Worm (Caenorhabditis elegans) whole organism, mixed stage, embryonic: Measurements from ENCODE around the gene pgp-1.
A peak's percentile ranks its signal among the peaks of the same experiment; 100 is the strongest.

Experiments used
- M03D4.4 ChIP-seq: sonication (generic microtip); optimal IDR thresholded peaks from 2 replicates; lab custom pipeline; 2017; ENCODE audit warnings: mild to moderate bottlenecking, missing genetic modification characterization, missing compliant biosample characterization
- bed-3 ChIP-seq: fragments of 200-800 bp; sonication (Bioruptor generic); optimal IDR thresholded peaks from 3 replicates; lab custom pipeline; 2018; ENCODE audit warnings: mild to moderate bottlenecking, missing genetic modification characterization, moderate library complexity, missing compliant biosample characterization
- blmp-1 ChIP-seq: fragments of 150-350 bp; optimal IDR thresholded peaks from 2 replicates; lab custom pipeline; 2014; ENCODE audit warnings: missing biosample characterization, missing genetic modification characterization
- ceh-39 ChIP-seq: fragments of 150-350 bp; optimal IDR thresholded peaks from 2 replicates; lab custom pipeline; 2014; ENCODE audit warnings: missing biosample characterization, missing genetic modification characterization
- ceh-43 ChIP-seq: fragments of 200-800 bp; sonication (Bioruptor generic); optimal IDR thresholded peaks from 2 replicates; lab custom pipeline; 2018; ENCODE audit warnings: mild to moderate bottlenecking, missing genetic modification characterization, moderate library complexity, missing compliant biosample characterization
- ceh-83 ChIP-seq: fragments of 200-800 bp; sonication (Bioruptor generic); optimal IDR thresholded peaks from 2 replicates; lab custom pipeline; 2018; ENCODE audit warnings: mild to moderate bottlenecking, missing genetic modification characterization, missing compliant biosample characterization
- ces-1 ChIP-seq: fragments of 150-350 bp; optimal IDR thresholded peaks from 2 replicates; lab custom pipeline; 2014; ENCODE audit warnings: missing biosample characterization, missing genetic modification reagents, missing genetic modification characterization
- cnd-1 ChIP-seq: fragments of 200-800 bp; sonication (Bioruptor generic); optimal IDR thresholded peaks from 2 replicates; lab custom pipeline; 2018; ENCODE audit warnings: mild to moderate bottlenecking, missing genetic modification characterization, missing compliant biosample characterization
- drap-1 ChIP-seq: fragments of 200-800 bp; sonication (Bioruptor generic); optimal IDR thresholded peaks from 3 replicates; lab custom pipeline; 2018; ENCODE audit warnings: mild to moderate bottlenecking, missing genetic modification characterization, missing compliant biosample characterization
- elt-1 ChIP-seq: sonication (generic microtip); optimal IDR thresholded peaks from 2 replicates; lab custom pipeline; 2017; ENCODE audit warnings: missing genetic modification characterization, mild to moderate bottlenecking, missing compliant biosample characterization, antibody characterized with exemption, moderate library complexity, borderline replicate concordance; ENCODE audit not compliant: insufficient read depth
- elt-3 ChIP-seq: fragments of 150-350 bp; optimal IDR thresholded peaks from 2 replicates; lab custom pipeline; 2014; ENCODE audit warnings: missing biosample characterization, missing genetic modification characterization
- flh-1 ChIP-seq: fragments of 200-800 bp; sonication (Bioruptor generic); optimal IDR thresholded peaks from 2 replicates; lab custom pipeline; 2018; ENCODE audit warnings: mild to moderate bottlenecking, missing genetic modification characterization, moderate library complexity, missing compliant biosample characterization
- ham-2 ChIP-seq: fragments of 200-800 bp; sonication (Bioruptor generic); optimal IDR thresholded peaks from 2 replicates; lab custom pipeline; 2018; ENCODE audit warnings: mild to moderate bottlenecking, missing genetic modification characterization, missing compliant biosample characterization
- hlh-1 ChIP-seq: fragments of 150-350 bp; optimal IDR thresholded peaks from 2 replicates; lab custom pipeline; 2014; ENCODE audit warnings: missing biosample characterization, missing genetic modification reagents, missing genetic modification characterization
- lin-13 ChIP-seq: fragments of 150-350 bp; optimal IDR thresholded peaks from 2 replicates; lab custom pipeline; 2014; ENCODE audit warnings: missing biosample characterization, missing genetic modification characterization
- lin-32 ChIP-seq: fragments of 200-800 bp; sonication (Bioruptor generic); optimal IDR thresholded peaks from 2 replicates; lab custom pipeline; 2018; ENCODE audit warnings: mild to moderate bottlenecking, missing genetic modification characterization, missing compliant biosample characterization
- lsy-2 ChIP-seq: fragments of 150-350 bp; optimal IDR thresholded peaks from 2 replicates; lab custom pipeline; 2014; ENCODE audit warnings: missing biosample characterization, missing genetic modification characterization
- mab-5 ChIP-seq: fragments of 150-350 bp; optimal IDR thresholded peaks from 2 replicates; lab custom pipeline; 2014; ENCODE audit warnings: missing biosample characterization, missing genetic modification characterization
- mep-1 ChIP-seq: fragments of 150-350 bp; optimal IDR thresholded peaks from 2 replicates; lab custom pipeline; 2017; ENCODE audit warnings: missing biosample characterization, missing genetic modification reagents, missing genetic modification characterization, inconsistent platforms
- mls-2 ChIP-seq: sonication (generic microtip); optimal IDR thresholded peaks from 2 replicates; lab custom pipeline; 2016; ENCODE audit warnings: mild to moderate bottlenecking, missing genetic modification characterization, moderate library complexity, missing compliant biosample characterization
- nhr-12 ChIP-seq: fragments of 150-350 bp; optimal IDR thresholded peaks from 2 replicates; lab custom pipeline; 2014; ENCODE audit warnings: missing biosample characterization, missing genetic modification characterization
- nhr-2 ChIP-seq: fragments of 150-350 bp; optimal IDR thresholded peaks from 2 replicates; lab custom pipeline; 2014; ENCODE audit warnings: missing biosample characterization, missing genetic modification characterization
- nhr-237 ChIP-seq: fragments of 150-350 bp; optimal IDR thresholded peaks from 2 replicates; lab custom pipeline; 2014; ENCODE audit warnings: missing biosample characterization, missing genetic modification characterization
- nhr-28 ChIP-seq: fragments of 150-350 bp; optimal IDR thresholded peaks from 2 replicates; lab custom pipeline; 2014; ENCODE audit warnings: missing biosample characterization, missing genetic modification characterization
- nhr-76 ChIP-seq: sonication (generic microtip); optimal IDR thresholded peaks from 2 replicates; lab custom pipeline; 2017; ENCODE audit warnings: missing biosample characterization, missing genetic modification characterization
- pha-4 ChIP-seq: fragments of 150-350 bp; optimal IDR thresholded peaks from 2 replicates; lab custom pipeline; 2018; ENCODE audit warnings: missing biosample characterization, missing genetic modification reagents, missing genetic modification characterization
- sem-2 ChIP-seq: fragments of 200-800 bp; sonication (Bioruptor generic); optimal IDR thresholded peaks from 2 replicates; lab custom pipeline; 2018; ENCODE audit warnings: mild to moderate bottlenecking, missing genetic modification characterization, missing compliant biosample characterization
- snpc-4 ChIP-seq: fragments of 150-350 bp; optimal IDR thresholded peaks from 2 replicates; lab custom pipeline; 2014; ENCODE audit warnings: missing biosample characterization, missing genetic modification characterization
- sptf-1 ChIP-seq: sonication (generic microtip); optimal IDR thresholded peaks from 2 replicates; lab custom pipeline; 2017; ENCODE audit warnings: mild to moderate bottlenecking, missing genetic modification characterization, moderate library complexity, missing compliant biosample characterization
- tbx-8 ChIP-seq: fragments of 200-800 bp; sonication (Bioruptor generic); optimal IDR thresholded peaks from 2 replicates; lab custom pipeline; 2018; ENCODE audit warnings: mild to moderate bottlenecking, missing genetic modification characterization, moderate library complexity, missing compliant biosample characterization
- unc-120 ChIP-seq: sonication (generic microtip); optimal IDR thresholded peaks from 2 replicates; lab custom pipeline; 2017; ENCODE audit warnings: missing genetic modification characterization, missing compliant biosample characterization; ENCODE audit not compliant: poor library complexity, severe bottlenecking
- unc-39 ChIP-seq: fragments of 150-350 bp; optimal IDR thresholded peaks from 2 replicates; lab custom pipeline; 2014; ENCODE audit warnings: missing biosample characterization, missing genetic modification characterization
- unc-62 ChIP-seq: fragments of 150-350 bp; optimal IDR thresholded peaks from 2 replicates; lab custom pipeline; 2014; ENCODE audit warnings: missing biosample characterization, missing genetic modification reagents, missing genetic modification characterization
- zip-8 ChIP-seq: fragments of 150-350 bp; optimal IDR thresholded peaks from 2 replicates; lab custom pipeline; 2014; ENCODE audit warnings: missing biosample characterization, missing genetic modification characterization
- ztf-11 ChIP-seq: fragments of 150-350 bp; optimal IDR thresholded peaks from 2 replicates; lab custom pipeline; 2014; ENCODE audit warnings: missing biosample characterization, missing genetic modification characterization

The pgp-1 gene

DNA sequence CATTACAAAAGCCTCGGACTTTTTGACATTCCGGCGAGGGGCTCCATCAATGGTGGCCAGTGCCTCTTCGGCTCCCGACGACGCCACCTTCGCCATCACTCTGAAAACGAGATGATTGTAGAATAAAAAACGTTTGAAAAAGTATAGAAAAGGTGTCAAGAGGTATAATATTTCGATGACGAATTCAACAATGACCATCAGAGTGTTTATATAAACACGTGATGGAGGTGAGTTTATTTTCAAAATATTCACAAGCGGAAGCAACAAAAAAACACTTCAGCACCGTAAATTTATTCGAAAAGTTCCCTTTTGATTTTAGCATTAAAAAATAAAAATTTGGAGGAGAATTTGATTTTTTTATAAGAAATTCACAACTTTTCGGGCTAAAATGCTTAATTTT lies 15.7 kb upstream of the pgp-1 start, which contains the start of gene efa-6:
TSS of gene efa-6 (minus strand) at position 101 of the 400 bp plus-strand sequence.
- TF ChIP-seq mep-1, result no peak
- TF ChIP-seq drap-1 (GFP tag; lab: Kevin White, UChicago), result no peak
- no peak for TF ChIP-seq nhr-28 (tag; lab: Kevin White, UChicago)
- TF ChIP-seq unc-62 (GFP tag; lab: Kevin White, UChicago), result no peak
- TF ChIP-seq ham-2, result no peak
- no peak for TF ChIP-seq sptf-1
- no peak for TF ChIP-seq nhr-12 (tag; lab: Kevin White, UChicago)
- TF ChIP-seq ztf-11 (tag; lab: Kevin White, UChicago), result no peak
- no peak for TF ChIP-seq ceh-43 (GFP tag; lab: Kevin White, UChicago)
- TF ChIP-seq snpc-4 (tag; lab: Kevin White, UChicago), result no peak
- no peak for TF ChIP-seq tbx-8 (GFP tag; lab: Kevin White, UChicago)
- TF ChIP-seq lin-32 (GFP tag; lab: Kevin White, UChicago), result no peak
- TF ChIP-seq bed-3 (GFP tag; lab: Kevin White, UChicago), result no peak
- TF ChIP-seq flh-1 (GFP tag; lab: Kevin White, UChicago), result no peak
- TF ChIP-seq zip-8 (tag; lab: Kevin White, UChicago), result no peak
- no peak for TF ChIP-seq mab-5
- TF ChIP-seq nhr-237 (tag; lab: Kevin White, UChicago), result no peak
- no peak for TF ChIP-seq pha-4
- no peak for TF ChIP-seq ceh-83 (GFP tag; lab: Kevin White, UChicago)
- TF ChIP-seq lsy-2, result no peak

DNA sequence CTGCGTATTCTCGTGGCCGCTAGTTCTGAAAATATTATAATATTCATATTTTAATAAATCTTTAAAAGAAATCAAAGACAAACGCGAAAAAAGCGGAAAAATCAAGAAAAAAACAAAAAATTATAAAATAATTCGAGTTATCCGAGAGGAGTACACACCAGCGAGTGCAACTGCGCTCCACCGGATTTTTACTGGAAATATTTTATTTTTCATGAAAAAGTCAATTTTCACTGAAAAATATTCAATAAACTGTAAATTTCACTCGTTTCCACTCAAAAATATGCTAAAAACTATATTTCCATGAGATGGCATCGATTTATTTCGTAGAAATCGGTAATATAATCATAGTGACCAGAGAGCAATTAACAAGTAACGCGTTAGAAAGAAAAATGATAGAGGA lies 6.4 kb upstream of the pgp-1 start, which contains the start of gene Y55D9A.2:
TSS of gene Y55D9A.2 (minus strand) at position 31 of the 400 bp plus-strand sequence.
- TF ChIP-seq unc-120, result no peak
- peak; percentile 52 for TF ChIP-seq ces-1
- peak; percentile 3 for TF ChIP-seq ceh-39
- TF ChIP-seq blmp-1 (tag; lab: Kevin White, UChicago), result no peak
- TF ChIP-seq sptf-1, result peak; percentile 2
- no peak for TF ChIP-seq tbx-8 (GFP tag; lab: Kevin White, UChicago)

DNA sequence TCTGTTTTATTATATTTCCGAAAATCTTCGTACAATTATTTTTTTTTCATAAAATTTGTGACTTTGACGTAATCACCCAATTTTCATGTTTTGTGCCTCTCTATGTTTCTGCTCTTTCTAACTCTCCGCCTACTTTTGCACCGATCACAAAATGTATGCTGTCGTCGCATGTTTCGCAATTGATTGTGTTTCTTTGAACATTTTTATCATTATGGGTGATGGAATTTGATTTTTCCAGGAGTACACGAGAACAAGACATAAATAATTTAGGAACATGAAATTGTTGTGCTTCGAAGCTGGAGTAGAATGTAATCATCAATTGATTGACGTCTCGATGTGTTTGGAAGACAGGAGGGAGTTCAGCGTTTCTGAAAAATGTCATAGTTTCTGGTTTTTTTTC lies 2.0 kb upstream of the pgp-1 start:
- TF ChIP-seq nhr-2 (tag; lab: Kevin White, UChicago) (no peak), lsy-2 (no peak), nhr-237 (tag; lab: Kevin White, UChicago) (no peak), unc-120 (no peak), elt-1 (tag; lab: Kevin White, UChicago) (no peak), drap-1 (GFP tag; lab: Kevin White, UChicago) (no peak), hlh-1 (no peak), sem-2 (no peak), lin-13 (no peak), pha-4 (no peak), sptf-1 (no peak), mab-5 (no peak), bed-3 (GFP tag; lab: Kevin White, UChicago) (no peak), lin-32 (GFP tag; lab: Kevin White, UChicago) (no peak), elt-3 (tag; lab: Kevin White, UChicago) (no peak), ceh-83 (GFP tag; lab: Kevin White, UChicago) (no peak), ces-1 (no peak), ham-2 (no peak), nhr-12 (tag; lab: Kevin White, UChicago) (no peak), tbx-8 (GFP tag; lab: Kevin White, UChicago) (no peak)

DNA sequence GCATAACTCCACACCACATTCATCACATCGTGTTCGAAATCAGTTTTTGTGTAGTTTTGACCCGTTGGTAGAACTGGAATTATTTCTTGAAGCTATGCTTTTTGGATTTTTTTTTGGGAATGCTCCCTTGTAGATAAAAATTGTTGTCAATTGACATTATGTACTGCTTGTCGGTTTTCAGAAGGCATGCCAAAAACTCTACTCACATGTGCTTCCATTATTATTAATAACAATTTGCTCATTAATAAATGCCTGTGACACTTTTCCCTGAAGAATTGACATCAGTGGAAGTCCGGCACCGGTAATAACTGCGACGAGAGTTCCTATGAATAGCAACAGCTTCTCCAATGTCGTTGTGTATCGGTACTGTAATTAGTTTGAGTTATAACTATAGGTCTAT lies 2.0 kb downstream of the pgp-1 start:
- TF ChIP-seq ceh-39, result no peak
- TF ChIP-seq cnd-1, result no peak
- TF ChIP-seq ham-2, result no peak
- TF ChIP-seq elt-3 (tag; lab: Kevin White, UChicago), result no peak
- no peak for TF ChIP-seq pha-4
- TF ChIP-seq lsy-2, result no peak
- no peak for TF ChIP-seq nhr-237 (tag; lab: Kevin White, UChicago)
- TF ChIP-seq mls-2 (tag; lab: Kevin White, UChicago), result no peak
- no peak for TF ChIP-seq nhr-28 (tag; lab: Kevin White, UChicago)
- no peak for TF ChIP-seq mep-1
- TF ChIP-seq tbx-8 (GFP tag; lab: Kevin White, UChicago), result no peak

DNA sequence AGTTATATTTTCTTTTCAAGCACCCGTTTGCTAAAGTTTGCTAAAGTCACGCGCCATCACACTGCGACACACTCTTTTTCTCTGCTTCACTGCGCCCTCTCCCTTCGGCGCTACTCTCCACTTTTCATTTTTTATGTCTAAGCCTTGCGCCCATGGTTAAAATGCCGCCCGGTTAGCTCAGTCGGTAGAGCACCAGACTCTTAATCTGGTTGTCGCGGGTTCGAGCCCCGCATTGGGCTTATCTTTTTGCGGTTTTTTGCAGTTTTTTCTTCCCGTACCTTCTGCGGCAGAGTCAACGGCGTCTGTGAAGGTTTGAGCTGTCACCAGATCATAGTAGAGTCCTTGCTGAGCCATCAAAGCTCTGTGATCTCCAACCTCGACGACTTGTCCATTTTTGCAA lies 4.4 kb downstream of the pgp-1 start:
- TF ChIP-seq hlh-1 (peak; percentile 32), pha-4 (peak; percentile 12), ham-2 (peak; percentile 77), mep-1 (peak; percentile 41), ceh-39 (no peak), M03D4.4 (tag; lab: Kevin White, UChicago) (peak; percentile 62), nhr-2 (tag; lab: Kevin White, UChicago) (no peak), blmp-1 (tag; lab: Kevin White, UChicago) (no peak), nhr-76 (tag; lab: Kevin White, UChicago) (no peak), tbx-8 (GFP tag; lab: Kevin White, UChicago) (no peak), lin-32 (GFP tag; lab: Kevin White, UChicago) (peak; percentile 65), nhr-237 (tag; lab: Kevin White, UChicago) (peak; percentile 18), snpc-4 (tag; lab: Kevin White, UChicago) (no peak), bed-3 (GFP tag; lab: Kevin White, UChicago) (peak; percentile 53), lin-13 (no peak), drap-1 (GFP tag; lab: Kevin White, UChicago) (peak; percentile 82), sptf-1 (peak; percentile 84), lsy-2 (no peak), ceh-83 (GFP tag; lab: Kevin White, UChicago) (peak; percentile 86), unc-39 (tag; lab: Kevin White, UChicago) (no peak), elt-1 (tag; lab: Kevin White, UChicago) (no peak), sem-2 (peak; percentile 30), unc-120 (peak; percentile 86), ces-1 (no peak), ceh-43 (GFP tag; lab: Kevin White, UChicago) (peak; percentile 48), mls-2 (tag; lab: Kevin White, UChicago) (peak; percentile 80), ztf-11 (tag; lab: Kevin White, UChicago) (no peak), flh-1 (GFP tag; lab: Kevin White, UChicago) (peak; percentile 55)
- TF ChIP-seq, all 35 proteins: peak for 16
